Fruit fly (Drosophila melanogaster) whole organism, embryonic: ENCODE measurements around the gene Gem3.

Experiments
- BEAF-32 ChIP-seq: fragments of 200-800 bp; sonication (Bioruptor generic); optimal IDR thresholded peaks from 3 replicates; lab custom pipeline; 2017; ENCODE audit warnings: missing biosample characterization, missing genetic modification characterization, mild to moderate bottlenecking, moderate library complexity, missing genetic modification reagents
- Bgb ChIP-seq: fragments of 200-800 bp; sonication (Bioruptor generic); IDR thresholded peaks from 2 replicates; pipeline ENCODE4 v1.3.6; 2022; ENCODE audit warnings: missing biosample characterization, missing genetic modification characterization; ENCODE audit not compliant: partially characterized antibody
- BtbVII ChIP-seq: fragments of 200-800 bp; sonication (Bioruptor generic); optimal IDR thresholded peaks from 3 replicates; lab custom pipeline; 2017; ENCODE audit warnings: missing biosample characterization, mild to moderate bottlenecking, missing genetic modification characterization
- CG10321 ChIP-seq: fragments of 200-800 bp; sonication (Bioruptor generic); IDR thresholded peaks from 2 replicates; pipeline ENCODE4 v1.3.6; 2022; ENCODE audit warnings: missing biosample characterization, missing genetic modification characterization
- CG13296 ChIP-seq: fragments of 200-800 bp; sonication (Bioruptor generic); optimal IDR thresholded peaks from 3 replicates; lab custom pipeline; 2018; ENCODE audit warnings: missing biosample characterization, mild to moderate bottlenecking, missing genetic modification characterization
- CG14860 ChIP-seq: fragments of 200-800 bp; sonication (Bioruptor generic); IDR thresholded peaks from 3 replicates; pipeline ENCODE4 v1.3.6; 2022; ENCODE audit warnings: missing biosample characterization, missing genetic modification characterization; ENCODE audit not compliant: partially characterized antibody
- CG16779 ChIP-seq: fragments of 200-800 bp; sonication (Bioruptor generic); IDR thresholded peaks from 2 replicates; pipeline ENCODE4 v1.3.6; 2022; ENCODE audit warnings: missing biosample characterization, missing genetic modification characterization
- CG17361 ChIP-seq: fragments of 200-800 bp; sonication (Bioruptor generic); IDR thresholded peaks from 3 replicates; pipeline ENCODE4 v1.3.6; 2022; ENCODE audit warnings: missing biosample characterization, missing genetic modification characterization
- CG17802 ChIP-seq: fragments of 200-800 bp; sonication (Bioruptor generic); optimal IDR thresholded peaks from 2 replicates; lab custom pipeline; 2018; ENCODE audit warnings: missing biosample characterization, mild to moderate bottlenecking, missing genetic modification characterization, moderate library complexity
- CG17829 ChIP-seq: fragments of 200-800 bp; optimal IDR thresholded peaks from 2 replicates; lab custom pipeline; 2019; ENCODE audit warnings: missing biosample characterization, mild to moderate bottlenecking, missing genetic modification characterization, moderate library complexity
- CG1792 ChIP-seq: fragments of 200-800 bp; sonication (Bioruptor generic); optimal IDR thresholded peaks from 2 replicates; lab custom pipeline; 2016; ENCODE audit warnings: missing biosample characterization, missing genetic modification characterization
- CG2875 ChIP-seq: fragments of 200-800 bp; sonication (Bioruptor generic); optimal IDR thresholded peaks from 2 replicates; lab custom pipeline; 2017; ENCODE audit warnings: missing biosample characterization, mild to moderate bottlenecking, missing genetic modification characterization, missing genetic modification reagents
- CG32767 ChIP-seq: fragments of 200-800 bp; sonication (Bioruptor generic); IDR thresholded peaks from 2 replicates; pipeline ENCODE4 v1.3.6; 2022; ENCODE audit warnings: missing biosample characterization, missing genetic modification characterization
- CG3995 ChIP-seq: fragments of 200-800 bp; sonication (Bioruptor generic); optimal IDR thresholded peaks from 3 replicates; lab custom pipeline; 2016; ENCODE audit warnings: missing biosample characterization, missing genetic modification characterization
- CG4282 ChIP-seq: fragments of 200-800 bp; sonication (Bioruptor generic); optimal IDR thresholded peaks from 2 replicates; lab custom pipeline; 2016; ENCODE audit warnings: missing biosample characterization, missing genetic modification characterization
- CG4360 ChIP-seq: fragments of 200-800 bp; sonication (Bioruptor generic); IDR thresholded peaks from 2 replicates; pipeline ENCODE4 v1.3.6; 2022; ENCODE audit warnings: missing biosample characterization, missing genetic modification characterization
- CG4617 ChIP-seq: fragments of 200-800 bp; sonication (Bioruptor generic); optimal IDR thresholded peaks from 3 replicates; lab custom pipeline; 2016; ENCODE audit warnings: missing biosample characterization, missing genetic modification characterization, borderline replicate concordance
- CG7987 ChIP-seq: fragments of 200-800 bp; sonication (Bioruptor generic); optimal IDR thresholded peaks from 2 replicates; lab custom pipeline; 2018; ENCODE audit warnings: missing biosample characterization, mild to moderate bottlenecking, missing genetic modification characterization, moderate library complexity
- CG8924 ChIP-seq: fragments of 200-800 bp; optimal IDR thresholded peaks from 3 replicates; lab custom pipeline; 2019; ENCODE audit warnings: missing biosample characterization, mild to moderate bottlenecking, missing genetic modification characterization, moderate library complexity
- CG9609 ChIP-seq: fragments of 200-800 bp; sonication (Bioruptor generic); optimal IDR thresholded peaks from 3 replicates; lab custom pipeline; 2016; ENCODE audit warnings: missing biosample characterization, missing genetic modification characterization
- E2f1 ChIP-seq: fragments of 200-800 bp; sonication (Bioruptor generic); IDR thresholded peaks from 2 replicates; pipeline ENCODE4 v1.3.6; 2022; ENCODE audit warnings: missing biosample characterization, missing genetic modification characterization
- Ets97D ChIP-seq: fragments of 200-800 bp; sonication (Bioruptor generic); optimal IDR thresholded peaks from 3 replicates; lab custom pipeline; 2016; ENCODE audit warnings: missing biosample characterization, missing genetic modification characterization
- Hr51 ChIP-seq, 2 experiments: fragments of 200-800 bp; sonication (Bioruptor generic); optimal IDR thresholded peaks; 2 replicates in 1 of 2; 3 replicates in 1 of 2; lab custom pipeline; 2016 to 2018; ENCODE audit warnings: missing biosample characterization in 2 of 2, missing genetic modification characterization in 2 of 2, mild to moderate bottlenecking in 1 of 2, moderate library complexity in 1 of 2
- Lpt ChIP-seq: fragments of >200 bp; optimal IDR thresholded peaks from 2 replicates; lab custom pipeline; 2018; ENCODE audit warnings: missing biosample characterization, missing genetic modification characterization
- Meics ChIP-seq: fragments of 200-800 bp; sonication (Bioruptor generic); optimal IDR thresholded peaks from 2 replicates; lab custom pipeline; 2017; ENCODE audit warnings: missing biosample characterization, mild to moderate bottlenecking, missing genetic modification characterization
- Mrtf ChIP-seq: fragments of 200-800 bp; sonication (Bioruptor generic); IDR thresholded peaks from 3 replicates; pipeline ENCODE4 v1.3.6; 2022; ENCODE audit warnings: missing biosample characterization, missing genetic modification characterization
- PHDP ChIP-seq: fragments of 200-800 bp; sonication (Bioruptor generic); optimal IDR thresholded peaks from 3 replicates; lab custom pipeline; 2018; ENCODE audit warnings: missing biosample characterization, mild to moderate bottlenecking, missing genetic modification characterization, moderate library complexity
- Sry-δ ChIP-seq: fragments of 200-800 bp; sonication (Bioruptor generic); optimal IDR thresholded peaks from 2 replicates; lab custom pipeline; 2016; ENCODE audit warnings: missing biosample characterization, missing genetic modification characterization
- cas ChIP-seq: fragments of 200-800 bp; sonication (Bioruptor generic); IDR thresholded peaks from 2 replicates; pipeline ENCODE4 v1.3.6; 2022; ENCODE audit warnings: missing biosample characterization, missing genetic modification characterization
- dpn ChIP-seq, 2 experiments: fragments of 200-800 bp; sonication (Bioruptor generic); optimal IDR thresholded peaks; 3 replicates each; lab custom pipeline; 2016; ENCODE audit warnings: missing biosample characterization in 2 of 2, missing genetic modification characterization in 2 of 2
- dysf ChIP-seq: fragments of 200-800 bp; sonication (Bioruptor generic); IDR thresholded peaks from 3 replicates; pipeline ENCODE4 v1.3.6; 2022; ENCODE audit warnings: missing biosample characterization, missing genetic modification characterization
- gce ChIP-seq: fragments of 200-800 bp; sonication (Bioruptor generic); IDR thresholded peaks from 3 replicates; pipeline ENCODE4 v1.3.6; 2022; ENCODE audit warnings: missing biosample characterization, missing genetic modification characterization
- gcm2 ChIP-seq: fragments of 200-800 bp; sonication (Bioruptor generic); optimal IDR thresholded peaks from 2 replicates; lab custom pipeline; 2016; ENCODE audit warnings: missing biosample characterization, missing genetic modification characterization
- gfzf ChIP-seq: fragments of 200-800 bp; sonication (Bioruptor generic); optimal IDR thresholded peaks from 2 replicates; lab custom pipeline; 2016; ENCODE audit warnings: missing biosample characterization, mild to moderate bottlenecking, missing genetic modification characterization, moderate library complexity
- grau ChIP-seq: fragments of 200-800 bp; optimal IDR thresholded peaks from 3 replicates; lab custom pipeline; 2019; ENCODE audit warnings: missing biosample characterization, mild to moderate bottlenecking, missing genetic modification characterization, moderate library complexity
- gsb ChIP-seq: fragments of 200-800 bp; sonication (Bioruptor generic); IDR thresholded peaks from 2 replicates; pipeline ENCODE4 v1.3.6; 2022; ENCODE audit warnings: missing biosample characterization, missing genetic modification characterization
- ind ChIP-seq: fragments of 200-800 bp; sonication (Bioruptor generic); optimal IDR thresholded peaks from 3 replicates; lab custom pipeline; 2016; ENCODE audit warnings: missing biosample characterization, missing genetic modification characterization
- kni ChIP-seq: fragments of 200-800 bp; sonication (Bioruptor generic); optimal IDR thresholded peaks from 3 replicates; lab custom pipeline; 2017; ENCODE audit warnings: mild to moderate bottlenecking, missing biosample characterization, missing genetic modification reagents, missing genetic modification characterization
- mld ChIP-seq: fragments of 200-800 bp; sonication (Bioruptor generic); IDR thresholded peaks from 3 replicates; pipeline ENCODE4 v1.3.6; 2022; ENCODE audit warnings: missing biosample characterization, missing genetic modification characterization; ENCODE audit not compliant: partially characterized antibody
- nau ChIP-seq: fragments of 200-800 bp; sonication (Bioruptor generic); optimal IDR thresholded peaks from 3 replicates; lab custom pipeline; 2017; ENCODE audit warnings: missing biosample characterization, mild to moderate bottlenecking, missing genetic modification characterization, missing genetic modification reagents
- pb ChIP-seq: fragments of 200-800 bp; sonication (Bioruptor generic); optimal IDR thresholded peaks from 3 replicates; lab custom pipeline; 2016; ENCODE audit warnings: missing biosample characterization, missing genetic modification characterization
- pfk ChIP-seq: fragments of 200-800 bp; sonication (Bioruptor generic); optimal IDR thresholded peaks from 2 replicates; lab custom pipeline; 2018; ENCODE audit warnings: missing biosample characterization, mild to moderate bottlenecking, missing genetic modification characterization, moderate library complexity
- pho ChIP-seq: fragments of 200-800 bp; sonication (Bioruptor generic); optimal IDR thresholded peaks from 2 replicates; lab custom pipeline; 2016; ENCODE audit warnings: missing biosample characterization, missing genetic modification characterization
- pnt ChIP-seq: fragments of 200-800 bp; sonication (Bioruptor generic); optimal IDR thresholded peaks from 3 replicates; lab custom pipeline; 2016; ENCODE audit warnings: missing biosample characterization, missing genetic modification characterization
- prd ChIP-seq, 3 experiments: fragments of >200 bp in 2 of 3; fragments of 200-800 bp in 1 of 3; sonication (Bioruptor generic) in 1 of 3; optimal IDR thresholded peaks in 2 of 3; IDR thresholded peaks in 1 of 3; 2 replicates in 2 of 3; 3 replicates in 1 of 3; pipeline versions ENCODE4 v1.3.6 to Lab custom; 2017 to 2022; ENCODE audit warnings: missing biosample characterization in 1 of 3, missing genetic modification characterization in 1 of 3
- row ChIP-seq: fragments of 200-800 bp; sonication (Bioruptor generic); IDR thresholded peaks from 3 replicates; pipeline ENCODE4 v1.3.6; 2022; ENCODE audit warnings: missing biosample characterization, missing genetic modification characterization
- salm ChIP-seq: fragments of 200-800 bp; sonication (Bioruptor generic); optimal IDR thresholded peaks from 2 replicates; lab custom pipeline; 2018; ENCODE audit warnings: missing biosample characterization, mild to moderate bottlenecking, missing genetic modification characterization
- sisA ChIP-seq: fragments of 200-800 bp; sonication (Bioruptor generic); IDR thresholded peaks from 2 replicates; pipeline ENCODE4 v1.3.6; 2022; ENCODE audit warnings: missing biosample characterization, missing genetic modification characterization
- ssp ChIP-seq: fragments of 200-800 bp; sonication (Bioruptor generic); IDR thresholded peaks from 2 replicates; pipeline ENCODE4 v1.3.6; 2022; ENCODE audit warnings: missing biosample characterization, missing genetic modification characterization
- trh ChIP-seq: fragments of 200-800 bp; sonication (Bioruptor generic); optimal IDR thresholded peaks from 2 replicates; lab custom pipeline; 2016; ENCODE audit warnings: missing biosample characterization, missing genetic modification characterization
- wdn ChIP-seq: fragments of 200-800 bp; sonication (Bioruptor generic); IDR thresholded peaks from 2 replicates; pipeline ENCODE4 v1.3.6; 2022; ENCODE audit warnings: missing biosample characterization, missing genetic modification characterization

Gem3 gene

DNA sequence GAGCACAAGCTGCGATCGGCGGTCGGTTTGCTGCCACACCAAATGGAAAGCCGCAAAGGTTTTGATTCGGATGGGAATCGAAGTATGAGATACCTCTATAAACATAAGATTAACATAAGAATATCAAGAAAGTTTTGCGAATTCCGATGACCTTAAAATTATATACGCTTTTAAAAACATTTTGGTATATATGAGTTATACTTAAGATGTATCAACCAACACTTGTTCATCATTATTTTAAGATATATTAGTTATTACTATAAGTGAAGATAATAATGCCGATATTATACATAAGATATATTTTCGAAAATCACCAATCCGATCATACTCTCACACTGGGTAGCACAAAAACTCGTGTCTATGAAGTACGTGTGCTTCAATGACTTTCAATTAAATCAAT is 34.2 kb downstream of the Gem3 start (continued):
- TF ChIP-seq Hr51 (GFP tag; optimal IDR thresholded peaks at IDR 0.05; lab: Kevin White, UChicago): peak in 1 of 2 experiments; percentile 82
- TF ChIP-seq row: peak; percentile 51; the same call in 2 of the 3 replicates
- TF ChIP-seq dpn (GFP tag; optimal IDR thresholded peaks at IDR 0.05; lab: Kevin White, UChicago): peak in 1 of 2 experiments; percentile 42
- no peak for TF ChIP-seq pnt (GFP tag; lab: Kevin White, UChicago)
- TF ChIP-seq CG17829 (tag; lab: Kevin White, UChicago): no peak
- TF ChIP-seq mld (GFP tag; lab: Robert Waterston, UW): no peak
- no peak for TF ChIP-seq sisA (GFP tag; lab: Robert Waterston, UW)
- TF ChIP-seq Meics (GFP tag; lab: Kevin White, UChicago): no peak
- no peak for TF ChIP-seq BtbVII (GFP tag; lab: Kevin White, UChicago)
- no peak for TF ChIP-seq Sry-δ
- TF ChIP-seq CG2875: peak; percentile 13
- no peak for TF ChIP-seq CG32767 (GFP tag; lab: Robert Waterston, UW)
- TF ChIP-seq trh (GFP tag; lab: Kevin White, UChicago): no peak
- peak; percentile 30 for TF ChIP-seq ind (GFP tag; lab: Kevin White, UChicago)
- TF ChIP-seq gfzf (GFP tag; lab: Kevin White, UChicago): no peak
- TF ChIP-seq PHDP (tag; lab: Kevin White, UChicago): peak; percentile 69
- TF ChIP-seq pfk (GFP tag; lab: Kevin White, UChicago): no peak
- TF ChIP-seq pho (GFP tag; lab: Kevin White, UChicago): no peak
- TF ChIP-seq Ets97D (GFP tag; lab: Kevin White, UChicago): no peak
- TF ChIP-seq wdn (GFP tag; lab: Robert Waterston, UW): no peak
- TF ChIP-seq gce (GFP tag; lab: Robert Waterston, UW): no peak
- no peak for TF ChIP-seq CG17802 (tag; lab: Kevin White, UChicago)
- no peak for TF ChIP-seq CG1792 (GFP tag; lab: Kevin White, UChicago)
- no peak for TF ChIP-seq CG4617 (GFP tag; lab: Kevin White, UChicago)
- no peak for TF ChIP-seq salm (tag; lab: Kevin White, UChicago)
- no peak for TF ChIP-seq cas (GFP tag; lab: Robert Waterston, UW)
- TF ChIP-seq CG13296: no peak
- TF ChIP-seq E2f1: no peak
- TF ChIP-seq gsb (GFP tag; lab: Robert Waterston, UW): no peak
- TF ChIP-seq prd (optimal IDR thresholded peaks at IDR 0.05; lab: Kevin White, UChicago): no peak
- no peak; the same call in 2 of the 3 replicates for TF ChIP-seq prd (GFP tag; IDR thresholded peaks at IDR 0.05; lab: Robert Waterston, UW)
- TF ChIP-seq CG4282: no peak
- no peak for TF ChIP-seq pb (GFP tag; lab: Kevin White, UChicago)
- TF ChIP-seq CG17361 (GFP tag; lab: Robert Waterston, UW): peak; percentile 69
- TF ChIP-seq CG10321: no peak
- TF ChIP-seq CG14860: no peak
- TF ChIP-seq grau (tag; lab: Kevin White, UChicago): peak; percentile 64
- TF ChIP-seq CG7987 (GFP tag; lab: Kevin White, UChicago): no peak
- peak; percentile 59 for TF ChIP-seq CG8924 (tag; lab: Kevin White, UChicago)
- no peak for TF ChIP-seq BEAF-32
- no peak for TF ChIP-seq kni (GFP tag; lab: Kevin White, UChicago)
- TF ChIP-seq dysf (GFP tag; lab: Robert Waterston, UW): peak; percentile 48; the same call in 2 of the 3 replicates
- TF ChIP-seq Bgb (GFP tag; lab: Robert Waterston, UW): no peak
- TF ChIP-seq gcm2 (GFP tag; lab: Kevin White, UChicago): no peak
- TF ChIP-seq CG9609 (GFP tag; lab: Kevin White, UChicago): no peak
- TF ChIP-seq nau (GFP tag; lab: Kevin White, UChicago): no peak
- TF ChIP-seq CG16779 (GFP tag; lab: Robert Waterston, UW): no peak
- no peak for TF ChIP-seq Mrtf (GFP tag; lab: Robert Waterston, UW)
- TF ChIP-seq CG4360: no peak
- TF ChIP-seq Lpt (GFP tag; lab: Kevin White, UChicago): no peak
- no peak for TF ChIP-seq ssp
- TF ChIP-seq CG3995 (GFP tag; lab: Kevin White, UChicago): no peak
